Worm (Caenorhabditis elegans) whole organism, L3 larva: ENCODE data around the gene fbxc-51.

Experiments
- R02D3.7 ChIP-seq: fragments of 150-350 bp; optimal IDR thresholded peaks from 2 replicates; lab custom pipeline; 2014; ENCODE audit warnings: missing biosample characterization, missing genetic modification characterization
- ZK546.5 ChIP-seq: sonication (generic microtip); optimal IDR thresholded peaks from 2 replicates; lab custom pipeline; 2017; ENCODE audit warnings: missing biosample characterization, missing genetic modification characterization
- aly-2 ChIP-seq: fragments of 150-350 bp; optimal IDR thresholded peaks from 2 replicates; lab custom pipeline; 2014; ENCODE audit warnings: missing biosample characterization, missing genetic modification characterization
- ceh-82 ChIP-seq: fragments of 150-350 bp; optimal IDR thresholded peaks from 2 replicates; lab custom pipeline; 2014; ENCODE audit warnings: missing biosample characterization, missing genetic modification characterization
- ceh-9 ChIP-seq: sonication (generic microtip); optimal IDR thresholded peaks from 2 replicates; lab custom pipeline; 2018; ENCODE audit warnings: missing biosample characterization, missing genetic modification characterization
- daf-12 ChIP-seq: fragments of 150-350 bp; optimal IDR thresholded peaks from 2 replicates; lab custom pipeline; 2014; ENCODE audit warnings: missing biosample characterization, missing genetic modification reagents, missing genetic modification characterization
- egl-5 ChIP-seq: fragments of 150-350 bp; optimal IDR thresholded peaks from 2 replicates; lab custom pipeline; 2017; ENCODE audit warnings: missing biosample characterization, missing genetic modification reagents, missing genetic modification characterization, inconsistent platforms
- elt-3 ChIP-seq, 3 experiments: fragments of 150-350 bp in 1 of 3; sonication (generic microtip) in 2 of 3; optimal IDR thresholded peaks; 2 replicates in 2 of 3; 4 replicates in 1 of 3; lab custom pipeline; 2014 to 2017; ENCODE audit warnings: missing biosample characterization in 3 of 3, missing genetic modification characterization in 3 of 3
- eor-1 ChIP-seq, 2 experiments: fragments of 150-350 bp; optimal IDR thresholded peaks; 2 replicates each; lab custom pipeline; 2014 to 2018; ENCODE audit warnings: missing biosample characterization in 2 of 2, missing genetic modification characterization in 2 of 2
- fkh-2 ChIP-seq: fragments of 150-350 bp; optimal IDR thresholded peaks from 2 replicates; lab custom pipeline; 2014; ENCODE audit warnings: missing biosample characterization, missing genetic modification reagents, missing genetic modification characterization
- lin-15B ChIP-seq: fragments of 150-350 bp; optimal IDR thresholded peaks from 2 replicates; lab custom pipeline; 2014; ENCODE audit warnings: missing biosample characterization, missing genetic modification characterization
- lsy-12 ChIP-seq: sonication (generic microtip); optimal IDR thresholded peaks from 2 replicates; lab custom pipeline; 2016; ENCODE audit warnings: mild to moderate bottlenecking, missing genetic modification characterization, missing compliant biosample characterization
- mdl-1 ChIP-seq: fragments of 150-350 bp; optimal IDR thresholded peaks from 2 replicates; lab custom pipeline; 2014; ENCODE audit warnings: missing biosample characterization, missing genetic modification characterization
- mml-1 ChIP-seq: fragments of 150-350 bp; sonication (generic microtip); optimal IDR thresholded peaks from 3 replicates; lab custom pipeline; 2014; ENCODE audit warnings: missing biosample characterization, missing genetic modification characterization
- nfya-1 ChIP-seq: sonication (generic microtip); optimal IDR thresholded peaks from 2 replicates; lab custom pipeline; 2017; ENCODE audit warnings: missing genetic modification characterization, mild to moderate bottlenecking, missing compliant biosample characterization, antibody characterized with exemption, moderate library complexity; ENCODE audit not compliant: insufficient read depth
- nhr-11 ChIP-seq: fragments of 150-350 bp; optimal IDR thresholded peaks from 2 replicates; lab custom pipeline; 2014; ENCODE audit warnings: missing biosample characterization, missing genetic modification characterization
- nhr-23 ChIP-seq: fragments of 150-350 bp; optimal IDR thresholded peaks from 2 replicates; lab custom pipeline; 2014; ENCODE audit warnings: missing biosample characterization, missing genetic modification reagents, missing genetic modification characterization
- nhr-237 ChIP-seq: fragments of 150-350 bp; optimal IDR thresholded peaks from 2 replicates; lab custom pipeline; 2014; ENCODE audit warnings: missing biosample characterization, missing genetic modification characterization
- nhr-28 ChIP-seq: fragments of 150-350 bp; optimal IDR thresholded peaks from 2 replicates; lab custom pipeline; 2014; ENCODE audit warnings: missing biosample characterization, missing genetic modification characterization
- nhr-43 ChIP-seq: sonication (generic microtip); optimal IDR thresholded peaks from 2 replicates; lab custom pipeline; 2016; ENCODE audit warnings: mild to moderate bottlenecking, missing genetic modification characterization, missing compliant biosample characterization; ENCODE audit not compliant: poor library complexity, severe bottlenecking
- nhr-67 ChIP-seq: fragments of 150-350 bp; optimal IDR thresholded peaks from 2 replicates; lab custom pipeline; 2014; ENCODE audit warnings: missing biosample characterization, missing genetic modification characterization
- nhr-76 ChIP-seq: fragments of 150-350 bp; sonication (generic microtip); optimal IDR thresholded peaks from 5 replicates; lab custom pipeline; 2014; ENCODE audit warnings: missing biosample characterization, missing genetic modification characterization
- nhr-77 ChIP-seq: fragments of 150-350 bp; optimal IDR thresholded peaks from 2 replicates; lab custom pipeline; 2014; ENCODE audit warnings: missing biosample characterization, missing genetic modification characterization
- pqm-1 ChIP-seq: fragments of 150-350 bp; optimal IDR thresholded peaks from 2 replicates; lab custom pipeline; 2017; ENCODE audit warnings: missing biosample characterization, missing genetic modification characterization, inconsistent platforms
- sea-2 ChIP-seq: fragments of 150-350 bp; sonication (generic microtip); optimal IDR thresholded peaks from 4 replicates; lab custom pipeline; 2014; ENCODE audit warnings: missing biosample characterization, missing genetic modification reagents, missing genetic modification characterization
- skn-1 ChIP-seq: fragments of 150-350 bp; optimal IDR thresholded peaks from 2 replicates; lab custom pipeline; 2014; ENCODE audit warnings: missing biosample characterization, missing genetic modification characterization
- tbx-2 ChIP-seq: sonication (generic microtip); optimal IDR thresholded peaks from 2 replicates; lab custom pipeline; 2016; ENCODE audit warnings: mild to moderate bottlenecking, missing genetic modification characterization, missing compliant biosample characterization
- unc-62 ChIP-seq: fragments of 150-350 bp; sonication (generic microtip); optimal IDR thresholded peaks from 4 replicates; lab custom pipeline; 2014; ENCODE audit warnings: missing biosample characterization, missing genetic modification reagents, missing genetic modification characterization
- ztf-4 ChIP-seq: fragments of 150-350 bp; optimal IDR thresholded peaks from 2 replicates; lab custom pipeline; 2014; ENCODE audit warnings: missing biosample characterization, missing genetic modification characterization

The fbxc-51 gene

DNA sequence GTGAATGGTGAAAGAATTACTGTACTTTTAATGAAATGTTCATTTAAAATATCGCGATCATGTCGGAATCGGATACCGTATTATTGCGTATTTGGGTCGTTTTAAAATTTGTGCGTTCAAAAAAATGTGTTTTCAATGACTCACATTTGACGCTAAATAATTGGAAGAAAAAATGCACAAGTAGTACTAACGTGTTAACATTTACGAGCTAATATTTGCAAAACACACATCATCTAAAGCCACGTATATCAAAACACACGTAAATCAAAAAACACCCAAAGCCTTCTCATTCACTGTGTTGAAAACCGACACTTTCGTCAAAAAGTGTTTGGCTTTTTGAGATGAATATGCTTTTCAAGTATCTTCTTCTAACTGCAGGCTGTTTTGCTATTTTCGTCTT is 43.1 kb upstream of the fbxc-51 start, which contains the start of gene F28A10.1:
Gene F28A10.1 (plus strand): TSS at position 301 of the 400 bp plus-strand sequence.
- TF ChIP-seq mml-1 (tag; lab: Kevin White, UChicago) (no peak), unc-62 (GFP tag; lab: Kevin White, UChicago) (no peak), ceh-9 (tag; lab: Kevin White, UChicago) (no peak), mdl-1 (tag; lab: Kevin White, UChicago) (no peak), fkh-2 (no peak), R02D3.7 (tag; lab: Kevin White, UChicago) (no peak), eor-1 (tag; optimal IDR thresholded peaks at IDR 0.05; lab: Kevin White, UChicago) (no peak), nhr-11 (tag; lab: Kevin White, UChicago) (no peak), ceh-82 (no peak), daf-12 (tag; lab: Kevin White, UChicago) (no peak), nhr-43 (tag; lab: Kevin White, UChicago) (no peak), sea-2 (GFP tag; lab: Kevin White, UChicago) (no peak), nhr-28 (tag; lab: Kevin White, UChicago) (no peak), pqm-1 (tag; lab: Kevin White, UChicago) (no peak), lsy-12 (tag; lab: Kevin White, UChicago) (no peak)

DNA sequence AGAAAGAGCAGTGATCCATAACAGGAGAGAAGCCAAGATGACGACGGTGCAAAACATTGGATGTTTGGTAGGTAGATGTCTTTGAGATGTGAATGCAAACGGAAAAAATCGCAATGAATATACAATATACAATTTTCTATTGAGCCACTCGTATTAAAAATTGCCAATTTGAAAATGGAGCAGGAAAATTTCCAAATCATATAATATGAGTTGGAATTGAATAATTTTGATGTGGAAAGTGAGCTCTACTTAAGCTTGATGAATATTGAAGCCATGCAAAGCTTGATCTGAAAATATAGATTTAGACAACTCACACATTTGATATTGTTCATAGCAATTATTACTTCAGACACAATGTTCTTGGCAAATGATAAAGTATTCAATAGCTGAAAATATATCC is 30.2 kb upstream of the fbxc-51 start, which contains the start of gene F28A10.8:
Gene F28A10.8 (minus strand): TSS at position 101 of the 400 bp plus-strand sequence.
- no peak for TF ChIP-seq R02D3.7 (tag; lab: Kevin White, UChicago)
- no peak for TF ChIP-seq lsy-12 (tag; lab: Kevin White, UChicago)
- no peak for TF ChIP-seq unc-62 (GFP tag; lab: Kevin White, UChicago)
- no peak for TF ChIP-seq skn-1 (tag; lab: Kevin White, UChicago)
- TF ChIP-seq sea-2 (GFP tag; lab: Kevin White, UChicago), result no peak

DNA sequence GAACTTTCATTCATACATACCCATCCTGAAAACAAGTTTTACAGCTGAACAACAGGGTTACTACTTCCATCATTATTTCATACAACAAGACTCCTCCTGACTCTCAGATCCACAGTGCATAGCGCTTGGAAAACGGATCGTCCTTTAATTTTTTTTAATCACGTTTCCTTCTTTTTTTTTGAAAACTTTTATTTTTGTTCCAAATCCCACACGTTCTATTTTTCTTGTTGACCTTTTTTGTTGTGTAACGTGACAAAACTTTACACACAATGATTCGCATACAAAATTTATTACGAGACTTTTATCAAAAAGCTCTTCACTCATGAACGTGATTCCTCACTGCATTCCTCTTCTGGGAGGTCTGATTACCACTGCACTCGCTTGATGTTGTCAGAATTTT is 28.5 kb upstream of the fbxc-51 start, which contains the start of gene clc-33:
Gene clc-33 (plus strand): TSS at position 301 of the 400 bp plus-strand sequence.
- TF ChIP-seq mdl-1 (tag; lab: Kevin White, UChicago) (no peak), aly-2 (tag; lab: Kevin White, UChicago) (no peak), lsy-12 (tag; lab: Kevin White, UChicago) (no peak), lin-15B (tag; lab: Kevin White, UChicago) (no peak), nhr-237 (no peak), elt-3 (tag; optimal IDR thresholded peaks at IDR 0.05; lab: Kevin White, UChicago) (no peak), daf-12 (tag; lab: Kevin White, UChicago) (no peak), R02D3.7 (tag; lab: Kevin White, UChicago) (no peak), mml-1 (tag; lab: Kevin White, UChicago) (no peak), nhr-76 (tag; lab: Kevin White, UChicago) (no peak), ztf-4 (tag; lab: Kevin White, UChicago) (no peak), nfya-1 (tag; lab: Kevin White, UChicago) (no peak), tbx-2 (tag; lab: Kevin White, UChicago) (no peak), nhr-67 (no peak), ZK546.5 (tag; lab: Kevin White, UChicago) (no peak), pqm-1 (tag; lab: Kevin White, UChicago) (no peak), nhr-28 (tag; lab: Kevin White, UChicago) (no peak)

DNA sequence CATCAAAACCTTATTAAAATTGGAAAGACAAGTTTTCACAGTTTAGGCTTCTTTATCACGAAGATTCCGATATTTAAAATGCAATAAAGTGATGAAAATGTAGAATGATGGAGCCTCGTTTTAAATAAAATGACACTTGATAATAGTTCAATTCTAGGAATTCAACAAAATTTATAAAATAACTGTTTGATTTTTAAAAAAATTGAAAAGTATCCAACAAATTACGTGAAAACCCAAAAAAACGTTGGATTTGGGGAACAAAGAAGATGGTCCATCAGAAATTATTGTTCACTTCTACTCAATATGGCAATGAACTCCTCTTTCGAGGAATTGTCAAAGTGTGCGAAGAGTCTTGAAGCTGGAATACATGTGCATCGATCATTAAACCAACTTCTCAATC is 24.6 kb upstream of the fbxc-51 start, which contains the start of gene F28A10.4:
Gene F28A10.4 (plus strand): TSS at position 301 of the 400 bp plus-strand sequence.
- no peak for TF ChIP-seq nhr-77 (tag; lab: Kevin White, UChicago)
- TF ChIP-seq R02D3.7 (tag; lab: Kevin White, UChicago), result no peak
- TF ChIP-seq egl-5, result no peak
- TF ChIP-seq nhr-67, result no peak
- TF ChIP-seq ZK546.5 (tag; lab: Kevin White, UChicago), result no peak
- TF ChIP-seq fkh-2, result no peak
- no peak for TF ChIP-seq tbx-2 (tag; lab: Kevin White, UChicago)
- no peak for TF ChIP-seq nhr-23

DNA sequence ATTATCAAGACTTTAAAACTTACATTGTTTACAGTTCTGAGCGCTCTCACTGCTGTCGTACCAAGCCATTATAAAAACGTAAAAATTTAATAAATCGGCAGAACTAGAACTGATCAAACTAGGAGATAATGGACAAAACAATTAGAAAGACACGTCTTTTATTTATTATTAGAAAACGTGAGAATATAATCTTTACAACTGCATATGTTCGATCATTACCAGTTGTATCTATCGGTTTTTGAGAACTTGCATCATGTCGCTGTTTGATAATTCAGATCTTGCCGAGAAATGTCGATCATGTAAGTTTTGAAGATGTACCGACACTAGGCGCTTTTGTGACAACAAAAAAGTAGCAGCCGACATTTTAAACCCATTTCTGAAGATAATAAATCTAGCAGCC is 23.0 kb upstream of the fbxc-51 start, which contains the start of gene F28A10.7:
Gene F28A10.7 (minus strand): TSS at position 101 of the 400 bp plus-strand sequence.
- no peak for TF ChIP-seq tbx-2 (tag; lab: Kevin White, UChicago)
- no peak for TF ChIP-seq nhr-76 (tag; lab: Kevin White, UChicago)
- no peak for TF ChIP-seq ztf-4 (tag; lab: Kevin White, UChicago)
- no peak for TF ChIP-seq aly-2 (tag; lab: Kevin White, UChicago)
- no peak for TF ChIP-seq elt-3 (tag; optimal IDR thresholded peaks at IDR 0.05; lab: Kevin White, UChicago)
- TF ChIP-seq, all 47 proteins: peak for 0
